Fruit fly (Drosophila melanogaster): ENCODE results near the gene CG17752.

DNA sequence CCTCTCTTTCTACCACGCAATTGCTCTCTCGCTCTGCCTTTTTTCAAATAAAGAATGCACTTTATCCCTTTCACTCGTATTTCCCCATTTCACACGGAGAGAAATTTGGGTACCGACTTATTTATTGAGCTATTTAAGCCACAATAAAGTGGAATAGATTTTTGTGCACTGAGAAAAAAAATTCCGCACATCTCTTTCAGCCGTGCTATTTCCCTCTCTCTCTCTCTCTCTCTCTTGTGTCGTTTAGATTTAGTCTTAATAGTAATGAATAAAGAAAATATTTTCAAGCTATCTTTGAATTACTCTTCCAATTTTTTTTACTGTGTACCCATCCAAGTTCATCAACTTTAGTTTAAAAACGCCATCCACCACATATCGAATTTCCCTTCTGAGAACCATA is 13.6 kb downstream of the CG17752 start:
- TF ChIP-seq CG15710 (tag; optimal IDR thresholded peaks at IDR 0.05) (peak; percentile 65), Snoo (tag; optimal IDR thresholded peaks at IDR 0.05) (peak; percentile 62), CG13204 (GFP tag; optimal IDR thresholded peaks at IDR 0.05) (peak; percentile 6), gl (tag; optimal IDR thresholded peaks at IDR 0.05) (no peak), CG34367 (tag; optimal IDR thresholded peaks at IDR 0.05) (peak; percentile 57), Pif1A (GFP tag; optimal IDR thresholded peaks at IDR 0.05) (peak; percentile 80), CG9948 (tag; optimal IDR thresholded peaks at IDR 0.05) (peak; percentile 62), fd96Ca (GFP tag; IDR thresholded peaks at IDR 0.05) (peak; percentile 76), CG10348 (GFP tag; IDR thresholded peaks at IDR 0.05) (no peak), CG8159 (tag; optimal IDR thresholded peaks at IDR 0.05) (peak; percentile 67), Ets98B (GFP tag; IDR thresholded peaks at IDR 0.05) (peak; percentile 65)

All from whole organism, pupa.